Fruit fly (Drosophila melanogaster): Measurements from ENCODE around the gene CG7685.

CG7685 gene

DNA sequence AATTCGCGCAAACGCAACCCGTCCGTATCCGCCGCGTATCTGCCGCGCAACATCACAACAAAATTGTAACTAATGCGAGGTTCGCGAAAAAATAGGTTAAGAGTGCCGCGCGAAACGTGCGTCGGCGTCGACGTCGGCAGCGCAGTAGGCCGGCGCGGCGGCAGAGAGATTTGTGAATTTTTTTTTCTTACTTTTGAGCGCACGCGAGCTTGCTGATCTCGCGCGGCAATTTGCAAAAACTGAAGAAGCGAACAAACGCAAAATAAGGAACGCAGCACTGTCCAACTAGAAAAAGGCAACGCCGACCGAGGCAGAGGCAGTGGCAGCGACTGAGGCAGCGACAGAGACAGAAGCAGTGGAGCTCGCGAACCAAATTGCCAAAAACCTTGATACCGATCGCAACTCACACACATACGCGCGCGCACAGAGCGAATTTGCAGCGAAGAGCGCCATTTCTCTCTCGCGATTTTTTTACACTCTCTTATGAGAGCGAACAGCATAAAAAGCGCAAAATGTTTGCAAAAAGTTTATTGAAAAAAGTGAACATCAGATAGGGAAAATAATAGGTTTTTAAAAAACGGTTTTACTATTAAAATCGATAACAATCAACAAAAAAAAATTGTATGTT, 42.5 kb downstream of the CG7685 start:
- TF ChIP-seq insv (optimal IDR thresholded peaks at IDR 0.05) (peak; percentile 71), psq (optimal IDR thresholded peaks at IDR 0.05) (no peak)

DNA sequence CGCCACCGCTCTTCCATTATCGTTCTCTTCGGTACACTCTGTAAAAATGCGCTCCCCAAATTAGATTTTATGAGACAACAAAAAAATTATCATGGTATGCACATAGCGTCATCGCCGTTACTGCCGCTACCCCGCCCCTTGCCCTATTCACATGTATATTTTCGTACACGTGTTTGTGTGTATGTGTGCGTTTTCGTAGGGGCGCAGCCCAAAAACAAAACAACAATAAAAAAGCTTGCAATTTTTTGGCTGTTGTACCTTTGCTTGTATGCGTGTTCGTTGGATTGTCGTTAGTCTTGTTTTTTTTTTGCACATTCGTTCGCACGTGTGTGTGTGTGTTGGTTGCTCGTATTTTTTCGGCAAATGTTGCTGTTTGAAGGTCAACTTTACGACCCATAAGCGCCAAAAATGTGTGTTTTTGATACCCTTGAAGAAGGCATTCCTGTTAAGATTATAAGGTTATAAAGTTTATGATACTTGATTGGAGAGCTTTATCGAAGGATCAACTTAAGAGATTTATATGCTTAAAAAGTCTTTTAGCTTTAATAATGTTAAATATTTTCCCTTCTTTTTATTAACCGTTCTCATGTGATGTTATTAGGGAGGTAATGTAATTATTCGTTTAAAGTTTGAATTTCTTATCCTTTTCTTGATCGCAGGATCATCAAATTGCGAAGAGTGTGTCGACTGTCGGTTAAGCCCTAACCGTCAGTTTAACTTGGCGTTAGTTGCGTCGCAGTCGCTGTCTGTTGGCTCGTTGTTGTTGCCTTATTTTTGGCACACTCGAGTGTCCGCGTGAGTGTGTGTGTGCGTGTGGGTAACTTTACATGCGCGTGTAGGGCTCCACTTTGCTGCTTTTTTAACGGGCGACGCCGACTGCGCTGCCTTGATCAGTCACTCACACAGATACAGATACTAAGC, 43.6 kb downstream of the CG7685 start:
- TF ChIP-seq psq (optimal IDR thresholded peaks at IDR 0.05) (no peak), h (optimal IDR thresholded peaks at IDR 0.05) (no peak), Myc (optimal IDR thresholded peaks at IDR 0.05) (no peak), Sin3A (optimal IDR thresholded peaks at IDR 0.05) (no peak), insv (optimal IDR thresholded peaks at IDR 0.05) (no peak), ttk (optimal IDR thresholded peaks at IDR 0.05) (no peak)

DNA sequence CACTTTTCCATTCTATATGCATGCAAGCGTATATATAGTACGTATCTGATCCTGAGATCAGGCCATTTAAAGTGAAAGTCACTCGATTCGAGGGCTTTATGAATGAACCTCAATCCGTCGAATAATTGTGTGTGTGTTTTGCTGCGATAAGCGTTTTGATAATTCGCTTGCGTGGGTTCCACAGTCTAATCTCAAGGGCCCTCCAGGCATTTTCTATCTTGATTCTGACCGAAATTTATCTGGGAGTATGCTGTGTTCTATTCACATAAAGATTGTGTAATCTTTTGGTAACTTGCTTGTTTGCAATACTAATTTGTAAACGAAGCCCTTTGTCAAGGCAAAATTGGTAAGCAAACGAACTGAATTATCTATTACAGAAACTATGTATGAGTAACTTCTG, 44.4 kb downstream of the CG7685 start:
- TF ChIP-seq h (optimal IDR thresholded peaks at IDR 0.05) (no peak), Sin3A (optimal IDR thresholded peaks at IDR 0.05) (no peak), insv (optimal IDR thresholded peaks at IDR 0.05) (no peak), psq (optimal IDR thresholded peaks at IDR 0.05) (no peak), ttk (optimal IDR thresholded peaks at IDR 0.05) (no peak), Myc (optimal IDR thresholded peaks at IDR 0.05) (no peak)

DNA sequence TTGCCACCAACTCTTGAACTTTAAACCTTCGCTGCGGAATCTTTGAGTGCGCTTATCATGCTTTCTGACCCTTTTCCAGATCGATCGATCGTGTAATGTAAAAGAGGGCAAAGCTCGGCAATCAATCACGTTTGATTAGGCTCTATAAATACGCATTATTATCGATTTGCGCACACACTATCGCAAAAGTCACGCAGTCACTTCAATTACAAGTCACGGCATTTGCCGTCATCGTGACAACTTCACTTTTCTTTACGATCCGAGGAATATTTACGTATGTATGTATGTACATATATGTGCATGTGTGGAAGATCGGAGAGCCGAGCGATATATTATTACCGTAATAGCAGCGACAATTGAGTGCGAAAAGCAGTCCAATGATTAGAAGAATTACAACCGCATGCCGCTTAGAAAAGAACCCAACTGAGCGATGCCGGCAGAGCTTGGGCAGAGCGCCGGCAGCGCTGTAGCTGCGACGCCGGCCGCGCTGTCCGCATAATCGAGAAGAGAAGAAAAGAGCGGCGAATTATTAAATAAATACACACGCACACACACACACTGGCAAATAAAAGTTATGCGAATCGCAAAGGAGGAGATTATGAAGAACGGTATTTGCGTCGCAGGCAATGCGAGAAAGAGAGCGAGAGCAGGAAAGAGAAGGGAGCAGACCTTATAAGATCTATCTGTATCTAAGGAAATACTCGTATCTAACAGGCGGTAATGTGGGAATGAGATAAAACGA, 45.3 kb downstream of the CG7685 start:
- TF ChIP-seq psq (optimal IDR thresholded peaks at IDR 0.05): no peak
- no peak for TF ChIP-seq ttk (optimal IDR thresholded peaks at IDR 0.05)
- no peak for TF ChIP-seq Myc (optimal IDR thresholded peaks at IDR 0.05)
- no peak for TF ChIP-seq Sin3A (optimal IDR thresholded peaks at IDR 0.05)
- no peak for TF ChIP-seq h (optimal IDR thresholded peaks at IDR 0.05)
- TF ChIP-seq insv (optimal IDR thresholded peaks at IDR 0.05): no peak

All from Kc167 (cell line).